Worm (Caenorhabditis elegans): Measurements from ENCODE around the gene fbxa-141.

Gene fbxa-141

DNA sequence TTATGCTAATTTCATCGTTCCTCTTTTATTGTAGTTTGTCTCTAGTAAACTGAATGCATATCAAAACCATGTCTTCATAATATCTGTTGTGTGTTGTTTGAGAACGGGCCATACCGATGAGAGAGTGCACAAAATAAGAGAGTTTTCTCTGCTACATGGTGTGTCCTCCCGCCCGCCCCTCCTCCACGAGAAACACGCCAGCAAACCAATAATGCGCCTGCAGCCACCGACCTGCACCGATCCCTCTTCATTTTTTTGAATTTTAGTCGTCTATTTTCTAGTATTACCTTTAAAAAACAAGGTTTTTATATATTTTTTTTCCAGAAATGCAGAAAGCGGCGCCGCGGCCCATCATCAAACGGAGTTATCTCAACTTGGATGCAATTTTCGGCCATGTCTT is 32.5 kb downstream of the fbxa-141 start, which contains the start of gene gfi-3 (continued):
- no peak for TF ChIP-seq daf-12 (tag; optimal IDR thresholded peaks at IDR 0.05)
- TF ChIP-seq tra-1 (GFP tag; IDR thresholded peaks at IDR 0.05): peak; percentile 61; the same call in 1 of the 2 replicates
- TF ChIP-seq fos-1 (tag; optimal IDR thresholded peaks at IDR 0.05): no peak
- peak; percentile 79 for TF ChIP-seq nhr-102 (tag; optimal IDR thresholded peaks at IDR 0.05)
- TF ChIP-seq hlh-30 (tag; optimal IDR thresholded peaks at IDR 0.05; ENCODE audit: insufficient read depth): peak; percentile 73
- TF ChIP-seq hif-1 (tag; optimal IDR thresholded peaks at IDR 0.05): peak in 1 of 2 experiments; percentile 58
- no peak for TF ChIP-seq Y75B8A.6 (GFP tag; IDR thresholded peaks at IDR 0.05)
- peak; percentile 80 for TF ChIP-seq dmd-6 (GFP tag; IDR thresholded peaks at IDR 0.05)
- no peak for TF ChIP-seq ceh-32 (tag; optimal IDR thresholded peaks at IDR 0.05; ENCODE audit: poor library complexity)
- TF ChIP-seq ceh-82 (tag; optimal IDR thresholded peaks at IDR 0.05): no peak
- TF ChIP-seq pqm-1 (tag; optimal IDR thresholded peaks at IDR 0.05): no peak
- TF ChIP-seq ctbp-1 (GFP tag; IDR thresholded peaks at IDR 0.05): peak; percentile 72
- TF ChIP-seq mdl-1 (tag; optimal IDR thresholded peaks at IDR 0.05): peak in 1 of 2 experiments; percentile 45
- no peak for TF ChIP-seq php-3 (GFP tag; IDR thresholded peaks at IDR 0.05)
- no peak for TF ChIP-seq egl-27 (tag; optimal IDR thresholded peaks at IDR 0.05)
- TF ChIP-seq nhr-6 (tag; optimal IDR thresholded peaks at IDR 0.05): peak; percentile 29
- peak in 1 of 2 experiments; percentile 22 for TF ChIP-seq daf-16 (GFP tag; optimal IDR thresholded peaks at IDR 0.05)
- TF ChIP-seq daf-16 (tag; optimal IDR thresholded peaks at IDR 0.05): peak; percentile 59
- peak; percentile 78 for TF ChIP-seq pha-4 (GFP tag; IDR thresholded peaks at IDR 0.05)
- no peak for TF ChIP-seq pha-4 (tag; optimal IDR thresholded peaks at IDR 0.05)
- no peak for TF ChIP-seq aly-2 (tag; optimal IDR thresholded peaks at IDR 0.05)
- TF ChIP-seq tag-97 (GFP tag; IDR thresholded peaks at IDR 0.05): no peak
- TF ChIP-seq lin-15B (tag; optimal IDR thresholded peaks at IDR 0.05): no peak
- peak; percentile 64; the same call in 1 of the 2 replicates for TF ChIP-seq egl-43 (GFP tag; IDR thresholded peaks at IDR 0.05)
- no peak for TF ChIP-seq madf-5 (GFP tag; IDR thresholded peaks at IDR 0.05)
- TF ChIP-seq set-16 (GFP tag; IDR thresholded peaks at IDR 0.05): no peak; the same call in 1 of the 2 replicates
- no peak for TF ChIP-seq nhr-10 (tag; optimal IDR thresholded peaks at IDR 0.05)
- no peak for TF ChIP-seq madf-9 (GFP tag; conservative IDR thresholded peaks at IDR 0.05)
- no peak for TF ChIP-seq attf-4 (tag; optimal IDR thresholded peaks at IDR 0.05)
- peak; percentile 95 for TF ChIP-seq aha-1 (tag)
- peak; percentile 95 for TF ChIP-seq dve-1 (tag; optimal IDR thresholded peaks at IDR 0.05; ENCODE audit: insufficient read depth)
- peak; percentile 30 for TF ChIP-seq nhr-77 (tag; optimal IDR thresholded peaks at IDR 0.05)
- no peak for TF ChIP-seq ztf-11 (tag; optimal IDR thresholded peaks at IDR 0.05)
- TF ChIP-seq Y105C5A.15 (GFP tag; IDR thresholded peaks at IDR 0.05): no peak
- peak; percentile 81 for TF ChIP-seq dpl-1 (GFP tag; optimal IDR thresholded peaks at IDR 0.05)
- peak; percentile 43 for TF ChIP-seq nhr-11 (tag; optimal IDR thresholded peaks at IDR 0.05)
- no peak for TF ChIP-seq zip-2 (tag; optimal IDR thresholded peaks at IDR 0.05)
- TF ChIP-seq lin-1 (GFP tag; IDR thresholded peaks at IDR 0.05): peak; percentile 61; the same call in 1 of the 2 replicates
- no peak for TF ChIP-seq ceh-28 (tag; optimal IDR thresholded peaks at IDR 0.05)
- TF ChIP-seq cey-2 (tag; optimal IDR thresholded peaks at IDR 0.05; ENCODE audit: borderline replicate concordance, insufficient read depth): no peak
- no peak for TF ChIP-seq nhr-41 (GFP tag; IDR thresholded peaks at IDR 0.05)
- TF ChIP-seq zip-11 (GFP tag; IDR thresholded peaks at IDR 0.05): no peak
- TF ChIP-seq nhr-42 (GFP tag; IDR thresholded peaks at IDR 0.05): peak; percentile 74; the same call in 1 of the 2 replicates
- peak; percentile 53 for TF ChIP-seq F37D6.2 (tag; optimal IDR thresholded peaks at IDR 0.05)
- no peak for TF ChIP-seq mxl-2 (GFP tag; conservative IDR thresholded peaks at IDR 0.05)
- TF ChIP-seq nhr-28 (tag; optimal IDR thresholded peaks at IDR 0.05): peak; percentile 67
- TF ChIP-seq lin-29 (GFP tag; IDR thresholded peaks at IDR 0.05): 0 out of 2 replicates have a peak, but pooled peaks have one; percentile 19
- no peak for TF ChIP-seq D1046.2 (GFP tag; IDR thresholded peaks at IDR 0.05)
- no peak for TF ChIP-seq ces-1 (GFP tag; optimal IDR thresholded peaks at IDR 0.05)
- no peak for TF ChIP-seq sdz-12 (GFP tag; optimal IDR thresholded peaks at IDR 0.05)
- peak; percentile 64 for TF ChIP-seq mxl-3 (GFP tag; optimal IDR thresholded peaks at IDR 0.05)
- peak in 1 of 2 experiments; percentile 85 for TF ChIP-seq lsy-2 (tag; optimal IDR thresholded peaks at IDR 0.05)

All from whole organism, L4 larva.